Worm (Caenorhabditis elegans): ENCODE results near the gene fbxc-7.
"Not testable (repeated sequence)": the region's sequence is repeated elsewhere in the genome, so short reads cannot be mapped to it uniquely, and the experiment has no call there.

Gene fbxc-7

DNA sequence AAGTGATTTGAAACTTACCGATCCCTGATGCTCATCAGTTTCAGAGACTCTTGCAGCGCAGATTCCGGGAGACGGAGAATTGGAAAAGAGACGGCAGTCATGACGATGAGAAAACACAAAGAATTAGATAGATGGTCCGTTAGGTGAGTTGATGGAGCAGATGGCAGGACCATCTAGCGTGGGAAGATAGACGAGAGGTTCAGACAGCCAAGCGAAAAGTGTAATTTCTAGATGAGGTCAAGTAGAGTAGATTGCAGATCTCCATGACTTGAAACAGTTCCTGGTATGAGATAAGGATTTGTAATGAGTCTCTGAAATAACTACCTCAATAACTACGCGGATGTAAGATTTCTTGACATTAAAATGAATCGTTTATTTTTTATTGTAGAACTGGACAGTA lies 41.4 kb downstream of the fbxc-7 start, which contains the start of gene F45D11.11:
Gene F45D11.11, minus strand, starts transcription at position 101 of the 400 bp plus-strand sequence.
- TF ChIP-seq unc-62 (GFP tag; optimal IDR thresholded peaks at IDR 0.05), result not testable (repeated sequence)

- TF ChIP-seq unc-62 (GFP tag; optimal IDR thresholded peaks at IDR 0.05), result no peak
Observed at ce11 chrII:999493-999892, 44.8 kb downstream of the fbxc-7 start, which contains the start of gene fbxb-29. Gene fbxb-29, minus strand, starts transcription at chrII:999593.

ce11 chrII:1001351-1001750 lies 46.6 kb downstream of the fbxc-7 start, which contains the start of the genes fbxb-30 and F45D11.5:
Gene fbxb-30, minus strand, starts transcription at chrII:1001451.
Gene F45D11.5, plus strand, starts transcription at chrII:1001702.
- no peak for TF ChIP-seq unc-62 (GFP tag; optimal IDR thresholded peaks at IDR 0.05)
